Fruit fly (Drosophila melanogaster) whole organism, pupa: Measurements from ENCODE around the gene CG13693.
A peak's percentile ranks its signal among the peaks of the same experiment; 100 is the strongest.

Source experiments
- CG10348 ChIP-seq: fragments of 200-800 bp; sonication (Bioruptor generic); IDR thresholded peaks from 2 replicates; pipeline ENCODE4 v1.3.6; 2022; ENCODE audit warnings: missing biosample characterization, missing genetic modification characterization
- CG12605 ChIP-seq: fragments of 200-800 bp; sonication (Bioruptor generic); IDR thresholded peaks from 2 replicates; pipeline ENCODE4 v1.3.6; 2022; ENCODE audit warnings: missing biosample characterization, missing genetic modification characterization
- CG13204 ChIP-seq: fragments of 200-800 bp; sonication (Bioruptor generic); optimal IDR thresholded peaks from 2 replicates; lab custom pipeline; 2018; ENCODE audit warnings: missing biosample characterization, mild to moderate bottlenecking, missing genetic modification characterization, moderate library complexity
- CG14655 ChIP-seq: fragments of 200-800 bp; sonication (Bioruptor generic); optimal IDR thresholded peaks from 3 replicates; lab custom pipeline; 2017; ENCODE audit warnings: mild to moderate bottlenecking, missing biosample characterization, missing genetic modification reagents, missing genetic modification characterization
- CG15710 ChIP-seq: fragments of 200-800 bp; sonication (Bioruptor generic); optimal IDR thresholded peaks from 2 replicates; lab custom pipeline; 2018; ENCODE audit warnings: missing biosample characterization, mild to moderate bottlenecking, missing genetic modification characterization, moderate library complexity
- CG17806 ChIP-seq: fragments of 200-800 bp; sonication (Bioruptor generic); optimal IDR thresholded peaks from 2 replicates; lab custom pipeline; 2018; ENCODE audit warnings: missing biosample characterization, mild to moderate bottlenecking, missing genetic modification characterization, moderate library complexity
- CG32121 ChIP-seq: fragments of 200-800 bp; sonication (Bioruptor generic); IDR thresholded peaks from 2 replicates; pipeline ENCODE4 v1.3.6; 2022; ENCODE audit warnings: missing biosample characterization, missing genetic modification characterization
- CG34367 ChIP-seq: fragments of 200-800 bp; sonication (Bioruptor generic); optimal IDR thresholded peaks from 2 replicates; lab custom pipeline; 2018; ENCODE audit warnings: missing biosample characterization, mild to moderate bottlenecking, missing genetic modification characterization
- CG4496 ChIP-seq: fragments of 200-800 bp; sonication (Bioruptor generic); IDR thresholded peaks from 3 replicates; pipeline ENCODE4 v1.3.6; 2022; ENCODE audit warnings: missing biosample characterization, missing genetic modification characterization
- CG8159 ChIP-seq: fragments of 200-800 bp; sonication (Bioruptor generic); optimal IDR thresholded peaks from 3 replicates; lab custom pipeline; 2018; ENCODE audit warnings: missing biosample characterization, mild to moderate bottlenecking, missing genetic modification characterization, moderate library complexity
- CG8301 ChIP-seq: fragments of 200-800 bp; sonication (Bioruptor generic); optimal IDR thresholded peaks from 2 replicates; lab custom pipeline; 2018; ENCODE audit warnings: missing biosample characterization, mild to moderate bottlenecking, missing genetic modification characterization
- CG9948 ChIP-seq: fragments of 200-800 bp; sonication (Bioruptor generic); optimal IDR thresholded peaks from 2 replicates; lab custom pipeline; 2018; ENCODE audit warnings: missing biosample characterization, mild to moderate bottlenecking, missing genetic modification characterization, moderate library complexity
- D1 ChIP-seq: fragments of 200-800 bp; sonication (Bioruptor generic); optimal IDR thresholded peaks from 2 replicates; lab custom pipeline; 2018; ENCODE audit warnings: missing biosample characterization, mild to moderate bottlenecking, missing genetic modification characterization, moderate library complexity
- EcR ChIP-seq: fragments of 200-800 bp; sonication (Bioruptor generic); optimal IDR thresholded peaks from 3 replicates; lab custom pipeline; 2019; ENCODE audit warnings: missing biosample characterization, missing genetic modification characterization, mild to moderate bottlenecking, moderate library complexity, missing genetic modification reagents
- Ets98B ChIP-seq: fragments of 200-800 bp; sonication (Bioruptor generic); IDR thresholded peaks from 2 replicates; pipeline ENCODE4 v1.3.6; 2022; ENCODE audit warnings: missing biosample characterization, missing genetic modification characterization
- Pif1A ChIP-seq: fragments of 200-800 bp; sonication (Bioruptor generic); optimal IDR thresholded peaks from 3 replicates; lab custom pipeline; 2016; ENCODE audit warnings: missing biosample characterization, missing genetic modification characterization
- Pif1B ChIP-seq: fragments of 200-800 bp; sonication (Bioruptor generic); optimal IDR thresholded peaks from 3 replicates; lab custom pipeline; 2016; ENCODE audit warnings: missing biosample characterization, missing genetic modification characterization
- Snoo ChIP-seq: fragments of 200-800 bp; sonication (Bioruptor generic); optimal IDR thresholded peaks from 3 replicates; lab custom pipeline; 2017; ENCODE audit warnings: missing biosample characterization, mild to moderate bottlenecking, missing genetic modification characterization, inconsistent platforms
- fd96Ca ChIP-seq: fragments of 200-800 bp; sonication (Bioruptor generic); IDR thresholded peaks from 3 replicates; pipeline ENCODE4 v1.3.6; 2022; ENCODE audit warnings: missing biosample characterization, missing genetic modification characterization
- gl ChIP-seq: fragments of 200-800 bp; sonication (Bioruptor generic); optimal IDR thresholded peaks from 2 replicates; lab custom pipeline; 2018; ENCODE audit warnings: missing biosample characterization, mild to moderate bottlenecking, missing genetic modification characterization
- rn ChIP-seq: fragments of 200-800 bp; sonication (Bioruptor generic); IDR thresholded peaks from 2 replicates; pipeline ENCODE4 v1.3.6; 2022; ENCODE audit warnings: missing biosample characterization, missing genetic modification characterization

Gene CG13693

dm6 chr2L:247845-248473 lies 15.7 kb downstream of the CG13693 start:
- 0 out of 2 replicates have a peak, but pooled peaks have one; percentile 32 for TF ChIP-seq CG32121 (GFP tag; lab: Robert Waterston, UW)
- peak; percentile 24 for TF ChIP-seq D1 (tag; lab: Kevin White, UChicago)
- no peak for TF ChIP-seq CG12605 (GFP tag; lab: Robert Waterston, UW)
- TF ChIP-seq CG13204 (GFP tag; lab: Kevin White, UChicago), result no peak
- TF ChIP-seq CG15710 (tag; lab: Kevin White, UChicago), result peak; percentile 55
- peak; percentile 55 for TF ChIP-seq CG4496 (GFP tag; lab: Robert Waterston, UW)
- TF ChIP-seq EcR (GFP tag; lab: Kevin White, UChicago), result no peak
- peak; percentile 35; the same call in 1 of the 3 replicates for TF ChIP-seq fd96Ca (GFP tag; lab: Robert Waterston, UW)
- TF ChIP-seq Pif1A (GFP tag; lab: Kevin White, UChicago), result peak; percentile 55
- peak; percentile 46 for TF ChIP-seq CG17806
- TF ChIP-seq CG9948 (tag; lab: Kevin White, UChicago), result peak; percentile 67
- TF ChIP-seq CG34367 (tag; lab: Kevin White, UChicago), result peak; percentile 40
- TF ChIP-seq Snoo, result peak; percentile 70
- peak; percentile 80 for TF ChIP-seq CG14655 (GFP tag; lab: Kevin White, UChicago)
- peak; percentile 56; the same call in 1 of the 2 replicates for TF ChIP-seq Ets98B (GFP tag; lab: Robert Waterston, UW)
- TF ChIP-seq gl (tag; lab: Kevin White, UChicago), result no peak
- TF ChIP-seq Pif1B (GFP tag; lab: Kevin White, UChicago), result peak; percentile 77
- no peak for TF ChIP-seq CG10348 (GFP tag; lab: Robert Waterston, UW)
- peak; percentile 53 for TF ChIP-seq CG8301
- no peak for TF ChIP-seq rn
- TF ChIP-seq CG8159 (tag; lab: Kevin White, UChicago), result peak; percentile 77
- TF ChIP-seq, all 21 proteins: peak for 15

dm6 chr2L:248592-248991 lies 16.3 kb downstream of the CG13693 start:
- TF ChIP-seq CG8301, result no peak
- no peak for TF ChIP-seq CG4496 (GFP tag; lab: Robert Waterston, UW)
- TF ChIP-seq CG34367 (tag; lab: Kevin White, UChicago), result no peak
- no peak for TF ChIP-seq Snoo
- TF ChIP-seq EcR (GFP tag; lab: Kevin White, UChicago), result no peak
- TF ChIP-seq CG13204 (GFP tag; lab: Kevin White, UChicago), result no peak
- no peak for TF ChIP-seq CG17806
- TF ChIP-seq CG9948 (tag; lab: Kevin White, UChicago), result no peak
- TF ChIP-seq rn, result no peak
- no peak for TF ChIP-seq gl (tag; lab: Kevin White, UChicago)
- TF ChIP-seq CG14655 (GFP tag; lab: Kevin White, UChicago), result no peak
- TF ChIP-seq CG32121 (GFP tag; lab: Robert Waterston, UW), result no peak
- no peak for TF ChIP-seq D1 (tag; lab: Kevin White, UChicago)
- no peak for TF ChIP-seq CG15710 (tag; lab: Kevin White, UChicago)
- TF ChIP-seq Ets98B (GFP tag; lab: Robert Waterston, UW), result no peak
- TF ChIP-seq fd96Ca (GFP tag; lab: Robert Waterston, UW), result no peak

dm6 chr2L:249048-249825 lies 16.9 kb downstream of the CG13693 start:
- peak; percentile 16 for TF ChIP-seq CG15710 (tag; lab: Kevin White, UChicago)
- peak; percentile 31 for TF ChIP-seq CG8159 (tag; lab: Kevin White, UChicago)
- TF ChIP-seq fd96Ca (GFP tag; lab: Robert Waterston, UW), result peak; percentile 72
- TF ChIP-seq EcR (GFP tag; lab: Kevin White, UChicago), result peak; percentile 82
- TF ChIP-seq CG17806, result peak; percentile 40
- TF ChIP-seq gl (tag; lab: Kevin White, UChicago), result peak; percentile 38
- TF ChIP-seq CG34367 (tag; lab: Kevin White, UChicago), result peak; percentile 23
- no peak for TF ChIP-seq Snoo
- peak; percentile 75 for TF ChIP-seq CG14655 (GFP tag; lab: Kevin White, UChicago)
- peak; percentile 32 for TF ChIP-seq CG12605 (GFP tag; lab: Robert Waterston, UW)
- TF ChIP-seq rn, result peak; percentile 28; the same call in 1 of the 2 replicates
- TF ChIP-seq CG8301, result peak; percentile 75
- TF ChIP-seq CG4496 (GFP tag; lab: Robert Waterston, UW), result peak; percentile 68
- TF ChIP-seq CG10348 (GFP tag; lab: Robert Waterston, UW), result no peak
- TF ChIP-seq Pif1A (GFP tag; lab: Kevin White, UChicago), result peak; percentile 76
- peak; percentile 64 for TF ChIP-seq CG9948 (tag; lab: Kevin White, UChicago)
- peak; percentile 41; the same call in 1 of the 2 replicates for TF ChIP-seq CG32121 (GFP tag; lab: Robert Waterston, UW)
- peak; percentile 81 for TF ChIP-seq CG13204 (GFP tag; lab: Kevin White, UChicago)
- TF ChIP-seq D1 (tag; lab: Kevin White, UChicago), result no peak
- peak; percentile 40 for TF ChIP-seq Pif1B (GFP tag; lab: Kevin White, UChicago)
- TF ChIP-seq Ets98B (GFP tag; lab: Robert Waterston, UW), result peak; percentile 50

dm6 chr2L:250507-251215 lies 18.4 kb downstream of the CG13693 start, which contains the start of gene kis:
TSS of gene kis (minus strand) at chr2L:250823.
- TF ChIP-seq CG13204 (GFP tag; lab: Kevin White, UChicago) (no peak), EcR (GFP tag; lab: Kevin White, UChicago) (peak; percentile 55), CG14655 (GFP tag; lab: Kevin White, UChicago) (peak; percentile 28), gl (tag; lab: Kevin White, UChicago) (peak; percentile 30), CG10348 (GFP tag; lab: Robert Waterston, UW) (no peak), CG15710 (tag; lab: Kevin White, UChicago) (peak; percentile 16), CG8159 (tag; lab: Kevin White, UChicago) (peak; percentile 39), CG17806 (peak; percentile 1), Ets98B (GFP tag; lab: Robert Waterston, UW) (0 out of 2 replicates have a peak, but pooled peaks have one; percentile 10), D1 (tag; lab: Kevin White, UChicago) (no peak)
- TF ChIP-seq, all 21 proteins: peak for 7
